Worm (Caenorhabditis elegans): Measurements from ENCODE around the gene tyra-3.

The tyra-3 gene

ce11 chrX:4998875-4999274 lies 51.0 kb downstream of the tyra-3 start, which contains the start of gene set-30 (continued):
- TF ChIP-seq pha-4 (tag; optimal IDR thresholded peaks at IDR 0.05) (no peak), sem-2 (GFP tag; optimal IDR thresholded peaks at IDR 0.05) (no peak), unc-39 (tag; optimal IDR thresholded peaks at IDR 0.05) (no peak), lin-13 (tag; optimal IDR thresholded peaks at IDR 0.05) (no peak), unc-120 (tag; optimal IDR thresholded peaks at IDR 0.05; ENCODE audit: poor library complexity, severe bottlenecking) (peak; percentile 50), nhr-76 (tag; optimal IDR thresholded peaks at IDR 0.05) (no peak), M03D4.4 (tag; optimal IDR thresholded peaks at IDR 0.05) (peak; percentile 28)

- TF ChIP-seq ceh-43 (GFP tag; optimal IDR thresholded peaks at IDR 0.05) (no peak), bed-3 (GFP tag; optimal IDR thresholded peaks at IDR 0.05) (no peak), ztf-11 (tag; optimal IDR thresholded peaks at IDR 0.05) (no peak), mls-2 (tag; optimal IDR thresholded peaks at IDR 0.05) (no peak), lsy-2 (tag; optimal IDR thresholded peaks at IDR 0.05) (no peak), elt-3 (tag; optimal IDR thresholded peaks at IDR 0.05) (no peak), ceh-83 (GFP tag; optimal IDR thresholded peaks at IDR 0.05) (no peak), pha-4 (tag; optimal IDR thresholded peaks at IDR 0.05) (no peak), mab-5 (tag; optimal IDR thresholded peaks at IDR 0.05) (no peak)
These were observed 57.1 kb downstream of the tyra-3 start, which contains the start of gene hsd-2 for ce11 chrX:5004940-5005339. Gene hsd-2 (plus strand): TSS chrX:5005240.
